Worm (Caenorhabditis elegans) whole organism, mixed stage, embryonic: ENCODE measurements around the gene ceh-31.

Experiments used
- M03D4.4 ChIP-seq: sonication (generic microtip); optimal IDR thresholded peaks from 2 replicates; lab custom pipeline; 2017; ENCODE audit warnings: mild to moderate bottlenecking, missing genetic modification characterization, missing compliant biosample characterization
- bed-3 ChIP-seq: fragments of 200-800 bp; sonication (Bioruptor generic); optimal IDR thresholded peaks from 3 replicates; lab custom pipeline; 2018; ENCODE audit warnings: mild to moderate bottlenecking, missing genetic modification characterization, moderate library complexity, missing compliant biosample characterization
- ceh-39 ChIP-seq: fragments of 150-350 bp; optimal IDR thresholded peaks from 2 replicates; lab custom pipeline; 2014; ENCODE audit warnings: missing biosample characterization, missing genetic modification characterization
- ceh-43 ChIP-seq: fragments of 200-800 bp; sonication (Bioruptor generic); optimal IDR thresholded peaks from 2 replicates; lab custom pipeline; 2018; ENCODE audit warnings: mild to moderate bottlenecking, missing genetic modification characterization, moderate library complexity, missing compliant biosample characterization
- ceh-83 ChIP-seq: fragments of 200-800 bp; sonication (Bioruptor generic); optimal IDR thresholded peaks from 2 replicates; lab custom pipeline; 2018; ENCODE audit warnings: mild to moderate bottlenecking, missing genetic modification characterization, missing compliant biosample characterization
- ces-1 ChIP-seq: fragments of 150-350 bp; optimal IDR thresholded peaks from 2 replicates; lab custom pipeline; 2014; ENCODE audit warnings: missing biosample characterization, missing genetic modification reagents, missing genetic modification characterization
- drap-1 ChIP-seq: fragments of 200-800 bp; sonication (Bioruptor generic); optimal IDR thresholded peaks from 3 replicates; lab custom pipeline; 2018; ENCODE audit warnings: mild to moderate bottlenecking, missing genetic modification characterization, missing compliant biosample characterization
- elt-1 ChIP-seq: sonication (generic microtip); optimal IDR thresholded peaks from 2 replicates; lab custom pipeline; 2017; ENCODE audit warnings: missing genetic modification characterization, mild to moderate bottlenecking, missing compliant biosample characterization, antibody characterized with exemption, moderate library complexity, borderline replicate concordance; ENCODE audit not compliant: insufficient read depth
- flh-1 ChIP-seq: fragments of 200-800 bp; sonication (Bioruptor generic); optimal IDR thresholded peaks from 2 replicates; lab custom pipeline; 2018; ENCODE audit warnings: mild to moderate bottlenecking, missing genetic modification characterization, moderate library complexity, missing compliant biosample characterization
- ham-2 ChIP-seq: fragments of 200-800 bp; sonication (Bioruptor generic); optimal IDR thresholded peaks from 2 replicates; lab custom pipeline; 2018; ENCODE audit warnings: mild to moderate bottlenecking, missing genetic modification characterization, missing compliant biosample characterization
- hlh-1 ChIP-seq: fragments of 150-350 bp; optimal IDR thresholded peaks from 2 replicates; lab custom pipeline; 2014; ENCODE audit warnings: missing biosample characterization, missing genetic modification reagents, missing genetic modification characterization
- lin-13 ChIP-seq: fragments of 150-350 bp; optimal IDR thresholded peaks from 2 replicates; lab custom pipeline; 2014; ENCODE audit warnings: missing biosample characterization, missing genetic modification characterization
- lin-32 ChIP-seq: fragments of 200-800 bp; sonication (Bioruptor generic); optimal IDR thresholded peaks from 2 replicates; lab custom pipeline; 2018; ENCODE audit warnings: mild to moderate bottlenecking, missing genetic modification characterization, missing compliant biosample characterization
- mab-5 ChIP-seq: fragments of 150-350 bp; optimal IDR thresholded peaks from 2 replicates; lab custom pipeline; 2014; ENCODE audit warnings: missing biosample characterization, missing genetic modification characterization
- mep-1 ChIP-seq: fragments of 150-350 bp; optimal IDR thresholded peaks from 2 replicates; lab custom pipeline; 2017; ENCODE audit warnings: missing biosample characterization, missing genetic modification reagents, missing genetic modification characterization, inconsistent platforms
- mls-2 ChIP-seq: sonication (generic microtip); optimal IDR thresholded peaks from 2 replicates; lab custom pipeline; 2016; ENCODE audit warnings: mild to moderate bottlenecking, missing genetic modification characterization, moderate library complexity, missing compliant biosample characterization
- nhr-12 ChIP-seq: fragments of 150-350 bp; optimal IDR thresholded peaks from 2 replicates; lab custom pipeline; 2014; ENCODE audit warnings: missing biosample characterization, missing genetic modification characterization
- nhr-2 ChIP-seq: fragments of 150-350 bp; optimal IDR thresholded peaks from 2 replicates; lab custom pipeline; 2014; ENCODE audit warnings: missing biosample characterization, missing genetic modification characterization
- nhr-237 ChIP-seq: fragments of 150-350 bp; optimal IDR thresholded peaks from 2 replicates; lab custom pipeline; 2014; ENCODE audit warnings: missing biosample characterization, missing genetic modification characterization
- nhr-28 ChIP-seq: fragments of 150-350 bp; optimal IDR thresholded peaks from 2 replicates; lab custom pipeline; 2014; ENCODE audit warnings: missing biosample characterization, missing genetic modification characterization
- nhr-76 ChIP-seq: sonication (generic microtip); optimal IDR thresholded peaks from 2 replicates; lab custom pipeline; 2017; ENCODE audit warnings: missing biosample characterization, missing genetic modification characterization
- pha-4 ChIP-seq: fragments of 150-350 bp; optimal IDR thresholded peaks from 2 replicates; lab custom pipeline; 2018; ENCODE audit warnings: missing biosample characterization, missing genetic modification reagents, missing genetic modification characterization
- sem-2 ChIP-seq: fragments of 200-800 bp; sonication (Bioruptor generic); optimal IDR thresholded peaks from 2 replicates; lab custom pipeline; 2018; ENCODE audit warnings: mild to moderate bottlenecking, missing genetic modification characterization, missing compliant biosample characterization
- snpc-4 ChIP-seq: fragments of 150-350 bp; optimal IDR thresholded peaks from 2 replicates; lab custom pipeline; 2014; ENCODE audit warnings: missing biosample characterization, missing genetic modification characterization
- sptf-1 ChIP-seq: sonication (generic microtip); optimal IDR thresholded peaks from 2 replicates; lab custom pipeline; 2017; ENCODE audit warnings: mild to moderate bottlenecking, missing genetic modification characterization, moderate library complexity, missing compliant biosample characterization
- tbx-8 ChIP-seq: fragments of 200-800 bp; sonication (Bioruptor generic); optimal IDR thresholded peaks from 2 replicates; lab custom pipeline; 2018; ENCODE audit warnings: mild to moderate bottlenecking, missing genetic modification characterization, moderate library complexity, missing compliant biosample characterization
- unc-120 ChIP-seq: sonication (generic microtip); optimal IDR thresholded peaks from 2 replicates; lab custom pipeline; 2017; ENCODE audit warnings: missing genetic modification characterization, missing compliant biosample characterization; ENCODE audit not compliant: poor library complexity, severe bottlenecking
- unc-39 ChIP-seq: fragments of 150-350 bp; optimal IDR thresholded peaks from 2 replicates; lab custom pipeline; 2014; ENCODE audit warnings: missing biosample characterization, missing genetic modification characterization
- unc-62 ChIP-seq: fragments of 150-350 bp; optimal IDR thresholded peaks from 2 replicates; lab custom pipeline; 2014; ENCODE audit warnings: missing biosample characterization, missing genetic modification reagents, missing genetic modification characterization
- zip-8 ChIP-seq: fragments of 150-350 bp; optimal IDR thresholded peaks from 2 replicates; lab custom pipeline; 2014; ENCODE audit warnings: missing biosample characterization, missing genetic modification characterization
- ztf-11 ChIP-seq: fragments of 150-350 bp; optimal IDR thresholded peaks from 2 replicates; lab custom pipeline; 2014; ENCODE audit warnings: missing biosample characterization, missing genetic modification characterization

The ceh-31 gene

ce11 chrX:3115134-3116032 is 45.2 kb upstream of the ceh-31 start:
- no peak for TF ChIP-seq sptf-1 (tag; lab: Kevin White, UChicago)
- no peak for TF ChIP-seq mab-5 (tag; lab: Kevin White, UChicago)
- TF ChIP-seq ceh-83 (GFP tag; lab: Kevin White, UChicago) = no peak
- TF ChIP-seq ceh-39 (tag; lab: Kevin White, UChicago) = no peak
- TF ChIP-seq sem-2 = no peak
- TF ChIP-seq M03D4.4 (tag; lab: Kevin White, UChicago) = no peak
- no peak for TF ChIP-seq unc-39 (tag; lab: Kevin White, UChicago)
- TF ChIP-seq tbx-8 = no peak
- TF ChIP-seq unc-120 (tag; lab: Kevin White, UChicago) = no peak
- TF ChIP-seq nhr-76 (tag; lab: Kevin White, UChicago) = no peak

- no peak for TF ChIP-seq lin-13 (tag; lab: Kevin White, UChicago)
- no peak for TF ChIP-seq ceh-83 (GFP tag; lab: Kevin White, UChicago)
- TF ChIP-seq mab-5 (tag; lab: Kevin White, UChicago) = no peak
- TF ChIP-seq flh-1 = no peak
- no peak for TF ChIP-seq snpc-4
- TF ChIP-seq mls-2 (tag; lab: Kevin White, UChicago) = no peak
- no peak for TF ChIP-seq unc-62 (GFP tag; lab: Kevin White, UChicago)
- TF ChIP-seq zip-8 (tag; lab: Kevin White, UChicago) = no peak
- no peak for TF ChIP-seq ceh-43 (GFP tag; lab: Kevin White, UChicago)
- TF ChIP-seq drap-1 (GFP tag; lab: Kevin White, UChicago) = no peak
- TF ChIP-seq nhr-12 (tag; lab: Kevin White, UChicago) = no peak
- TF ChIP-seq ces-1 = no peak
- TF ChIP-seq tbx-8 = no peak
- no peak for TF ChIP-seq bed-3 (GFP tag; lab: Kevin White, UChicago)
- TF ChIP-seq unc-39 (tag; lab: Kevin White, UChicago) = no peak
- TF ChIP-seq mep-1 = no peak
- TF ChIP-seq, all 35 proteins: peak for 0
Measured at ce11 chrX:3114306-3115133, 44.3 kb upstream of the ceh-31 start, which contains the start of gene gpd-2. Gene gpd-2, minus strand, starts transcription at chrX:3114689.

ce11 chrX:3112946-3113427 is 42.8 kb upstream of the ceh-31 start, which contains the start of gene gpd-3:
Gene gpd-3, minus strand, starts transcription at chrX:3113341.
- TF ChIP-seq nhr-76 (tag; lab: Kevin White, UChicago) (no peak), flh-1 (no peak), lin-32 (GFP tag; lab: Kevin White, UChicago) (no peak), mep-1 (no peak), ceh-83 (GFP tag; lab: Kevin White, UChicago) (no peak), nhr-237 (tag; lab: Kevin White, UChicago) (no peak), nhr-12 (tag; lab: Kevin White, UChicago) (no peak), pha-4 (tag; lab: Kevin White, UChicago) (no peak), nhr-28 (tag; lab: Kevin White, UChicago) (no peak)

ce11 chrX:3111687-3112086 is 41.5 kb upstream of the ceh-31 start:
- TF ChIP-seq mls-2 (tag; lab: Kevin White, UChicago) (no peak), zip-8 (tag; lab: Kevin White, UChicago) (no peak), pha-4 (tag; lab: Kevin White, UChicago) (peak; percentile 65), lin-32 (GFP tag; lab: Kevin White, UChicago) (no peak), ham-2 (GFP tag; lab: Kevin White, UChicago) (no peak), elt-1 (tag; lab: Kevin White, UChicago) (no peak), snpc-4 (no peak), ceh-43 (GFP tag; lab: Kevin White, UChicago) (no peak), tbx-8 (no peak), nhr-28 (tag; lab: Kevin White, UChicago) (no peak), ceh-83 (GFP tag; lab: Kevin White, UChicago) (no peak), mab-5 (tag; lab: Kevin White, UChicago) (no peak), ces-1 (peak; percentile 65), lin-13 (tag; lab: Kevin White, UChicago) (no peak), hlh-1 (tag; lab: Kevin White, UChicago) (peak; percentile 17), ztf-11 (no peak), nhr-2 (tag; lab: Kevin White, UChicago) (no peak), drap-1 (GFP tag; lab: Kevin White, UChicago) (no peak), ceh-39 (tag; lab: Kevin White, UChicago) (no peak), unc-62 (GFP tag; lab: Kevin White, UChicago) (peak; percentile 55)
